Fruit fly (Drosophila melanogaster) whole organism, pupa: Measurements from ENCODE around the gene flfl.
A peak's percentile ranks its signal among the peaks of the same experiment; 100 is the strongest.

ENCODE experiments used
- CG10348 ChIP-seq: fragments of 200-800 bp; sonication (Bioruptor generic); IDR thresholded peaks from 2 replicates; pipeline ENCODE4 v1.3.6; 2022; ENCODE audit warnings: missing biosample characterization, missing genetic modification characterization
- CG12605 ChIP-seq: fragments of 200-800 bp; sonication (Bioruptor generic); IDR thresholded peaks from 2 replicates; pipeline ENCODE4 v1.3.6; 2022; ENCODE audit warnings: missing biosample characterization, missing genetic modification characterization
- CG13204 ChIP-seq: fragments of 200-800 bp; sonication (Bioruptor generic); optimal IDR thresholded peaks from 2 replicates; lab custom pipeline; 2018; ENCODE audit warnings: missing biosample characterization, mild to moderate bottlenecking, missing genetic modification characterization, moderate library complexity
- CG14655 ChIP-seq: fragments of 200-800 bp; sonication (Bioruptor generic); optimal IDR thresholded peaks from 3 replicates; lab custom pipeline; 2017; ENCODE audit warnings: mild to moderate bottlenecking, missing biosample characterization, missing genetic modification reagents, missing genetic modification characterization
- CG15710 ChIP-seq: fragments of 200-800 bp; sonication (Bioruptor generic); optimal IDR thresholded peaks from 2 replicates; lab custom pipeline; 2018; ENCODE audit warnings: missing biosample characterization, mild to moderate bottlenecking, missing genetic modification characterization, moderate library complexity
- CG17806 ChIP-seq: fragments of 200-800 bp; sonication (Bioruptor generic); optimal IDR thresholded peaks from 2 replicates; lab custom pipeline; 2018; ENCODE audit warnings: missing biosample characterization, mild to moderate bottlenecking, missing genetic modification characterization, moderate library complexity
- CG32121 ChIP-seq: fragments of 200-800 bp; sonication (Bioruptor generic); IDR thresholded peaks from 2 replicates; pipeline ENCODE4 v1.3.6; 2022; ENCODE audit warnings: missing biosample characterization, missing genetic modification characterization
- CG34367 ChIP-seq: fragments of 200-800 bp; sonication (Bioruptor generic); optimal IDR thresholded peaks from 2 replicates; lab custom pipeline; 2018; ENCODE audit warnings: missing biosample characterization, mild to moderate bottlenecking, missing genetic modification characterization
- CG4496 ChIP-seq: fragments of 200-800 bp; sonication (Bioruptor generic); IDR thresholded peaks from 3 replicates; pipeline ENCODE4 v1.3.6; 2022; ENCODE audit warnings: missing biosample characterization, missing genetic modification characterization
- CG8159 ChIP-seq: fragments of 200-800 bp; sonication (Bioruptor generic); optimal IDR thresholded peaks from 3 replicates; lab custom pipeline; 2018; ENCODE audit warnings: missing biosample characterization, mild to moderate bottlenecking, missing genetic modification characterization, moderate library complexity
- CG8301 ChIP-seq: fragments of 200-800 bp; sonication (Bioruptor generic); optimal IDR thresholded peaks from 2 replicates; lab custom pipeline; 2018; ENCODE audit warnings: missing biosample characterization, mild to moderate bottlenecking, missing genetic modification characterization
- CG9948 ChIP-seq: fragments of 200-800 bp; sonication (Bioruptor generic); optimal IDR thresholded peaks from 2 replicates; lab custom pipeline; 2018; ENCODE audit warnings: missing biosample characterization, mild to moderate bottlenecking, missing genetic modification characterization, moderate library complexity
- D1 ChIP-seq: fragments of 200-800 bp; sonication (Bioruptor generic); optimal IDR thresholded peaks from 2 replicates; lab custom pipeline; 2018; ENCODE audit warnings: missing biosample characterization, mild to moderate bottlenecking, missing genetic modification characterization, moderate library complexity
- EcR ChIP-seq: fragments of 200-800 bp; sonication (Bioruptor generic); optimal IDR thresholded peaks from 3 replicates; lab custom pipeline; 2019; ENCODE audit warnings: missing biosample characterization, missing genetic modification characterization, mild to moderate bottlenecking, moderate library complexity, missing genetic modification reagents
- Ets98B ChIP-seq: fragments of 200-800 bp; sonication (Bioruptor generic); IDR thresholded peaks from 2 replicates; pipeline ENCODE4 v1.3.6; 2022; ENCODE audit warnings: missing biosample characterization, missing genetic modification characterization
- Pif1A ChIP-seq: fragments of 200-800 bp; sonication (Bioruptor generic); optimal IDR thresholded peaks from 3 replicates; lab custom pipeline; 2016; ENCODE audit warnings: missing biosample characterization, missing genetic modification characterization
- Pif1B ChIP-seq: fragments of 200-800 bp; sonication (Bioruptor generic); optimal IDR thresholded peaks from 3 replicates; lab custom pipeline; 2016; ENCODE audit warnings: missing biosample characterization, missing genetic modification characterization
- Snoo ChIP-seq: fragments of 200-800 bp; sonication (Bioruptor generic); optimal IDR thresholded peaks from 3 replicates; lab custom pipeline; 2017; ENCODE audit warnings: missing biosample characterization, mild to moderate bottlenecking, missing genetic modification characterization, inconsistent platforms
- fd96Ca ChIP-seq: fragments of 200-800 bp; sonication (Bioruptor generic); IDR thresholded peaks from 3 replicates; pipeline ENCODE4 v1.3.6; 2022; ENCODE audit warnings: missing biosample characterization, missing genetic modification characterization
- gl ChIP-seq: fragments of 200-800 bp; sonication (Bioruptor generic); optimal IDR thresholded peaks from 2 replicates; lab custom pipeline; 2018; ENCODE audit warnings: missing biosample characterization, mild to moderate bottlenecking, missing genetic modification characterization
- rn ChIP-seq: fragments of 200-800 bp; sonication (Bioruptor generic); IDR thresholded peaks from 2 replicates; pipeline ENCODE4 v1.3.6; 2022; ENCODE audit warnings: missing biosample characterization, missing genetic modification characterization

The flfl gene

DNA sequence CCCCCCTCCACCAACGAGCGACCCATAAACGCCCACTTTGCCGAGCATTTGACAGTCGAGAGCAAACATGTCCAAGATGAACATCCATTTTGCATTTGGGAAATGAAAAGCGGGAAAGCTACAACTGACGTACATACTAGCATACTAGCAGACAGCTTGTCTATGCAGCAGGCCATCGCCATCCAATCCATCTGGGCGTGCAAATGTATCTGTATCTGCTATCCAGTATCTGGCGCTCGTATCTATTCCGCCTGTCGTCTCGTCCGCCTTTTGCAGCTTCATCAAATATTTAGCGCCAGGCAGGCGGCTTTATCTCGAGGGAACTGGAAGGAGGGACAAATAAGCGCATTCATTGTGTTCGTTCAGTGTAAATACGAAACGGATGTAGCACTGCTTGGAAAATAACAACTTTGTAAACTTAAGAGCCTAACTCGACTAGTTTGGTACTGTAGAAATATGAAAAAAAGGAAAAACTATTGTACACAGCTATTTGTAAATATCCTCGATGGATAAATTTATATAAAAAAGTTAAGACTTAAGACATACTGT is 30.3 kb downstream of the flfl start:
- peak; percentile 9 for TF ChIP-seq Pif1B (GFP tag; lab: Kevin White, UChicago)
- peak; percentile 52 for TF ChIP-seq Ets98B (GFP tag; lab: Robert Waterston, UW)
- TF ChIP-seq gl (tag; lab: Kevin White, UChicago), result peak; percentile 16
- TF ChIP-seq Pif1A (GFP tag; lab: Kevin White, UChicago), result peak; percentile 39
- TF ChIP-seq EcR, result no peak
- no peak for TF ChIP-seq D1
- peak; percentile 45; the same call in 2 of the 3 replicates for TF ChIP-seq CG4496 (GFP tag; lab: Robert Waterston, UW)
- TF ChIP-seq CG8159 (tag; lab: Kevin White, UChicago), result peak; percentile 20
- TF ChIP-seq CG13204, result no peak

- TF ChIP-seq Snoo (tag; lab: Kevin White, UChicago), result no peak
- TF ChIP-seq CG9948, result no peak
- TF ChIP-seq gl (tag; lab: Kevin White, UChicago), result peak; percentile 27
- TF ChIP-seq CG15710, result no peak
- TF ChIP-seq D1, result no peak
- TF ChIP-seq CG14655, result no peak
- TF ChIP-seq CG34367 (tag; lab: Kevin White, UChicago), result no peak
- TF ChIP-seq CG10348 (GFP tag; lab: Robert Waterston, UW), result no peak
- no peak for TF ChIP-seq CG8159 (tag; lab: Kevin White, UChicago)
- TF ChIP-seq CG4496 (GFP tag; lab: Robert Waterston, UW), result peak; percentile 64; the same call in 2 of the 3 replicates
- no peak; the same call in 2 of the 3 replicates for TF ChIP-seq fd96Ca
- peak; percentile 73 for TF ChIP-seq EcR
- peak; percentile 7 for TF ChIP-seq Pif1B (GFP tag; lab: Kevin White, UChicago)
- TF ChIP-seq CG13204, result peak; percentile 65
- TF ChIP-seq CG8301 (tag; lab: Kevin White, UChicago), result no peak
- TF ChIP-seq Pif1A (GFP tag; lab: Kevin White, UChicago), result peak; percentile 63
- peak; percentile 62; the same call in 1 of the 2 replicates for TF ChIP-seq Ets98B (GFP tag; lab: Robert Waterston, UW)
- TF ChIP-seq CG32121, result peak; percentile 50
- no peak; the same call in 1 of the 2 replicates for TF ChIP-seq CG12605 (GFP tag; lab: Robert Waterston, UW)
- TF ChIP-seq rn (GFP tag; lab: Robert Waterston, UW), result no peak
- no peak for TF ChIP-seq CG17806 (tag; lab: Kevin White, UChicago)
These were observed 31.4 kb downstream of the flfl start, which contains the start of gene kmr for dm6 chr3R:13715012-13715673. Gene kmr (plus strand): TSS chr3R:13715207.

- TF ChIP-seq CG8301 (tag; lab: Kevin White, UChicago), result no peak
- TF ChIP-seq CG4496 (GFP tag; lab: Robert Waterston, UW), result no peak
- TF ChIP-seq EcR, result peak; percentile 42
- TF ChIP-seq CG15710, result peak; percentile 52
- TF ChIP-seq D1, result no peak
- peak; percentile 49 for TF ChIP-seq Pif1A (GFP tag; lab: Kevin White, UChicago)
- no peak; the same call in 1 of the 2 replicates for TF ChIP-seq Ets98B (GFP tag; lab: Robert Waterston, UW)
- no peak for TF ChIP-seq CG32121
- peak; percentile 33 for TF ChIP-seq Pif1B (GFP tag; lab: Kevin White, UChicago)
- TF ChIP-seq CG17806 (tag; lab: Kevin White, UChicago), result no peak
- TF ChIP-seq CG14655, result peak; percentile 28
- peak; percentile 60 for TF ChIP-seq CG12605 (GFP tag; lab: Robert Waterston, UW)
- TF ChIP-seq CG8159 (tag; lab: Kevin White, UChicago), result peak; percentile 47
- peak; percentile 46 for TF ChIP-seq CG34367 (tag; lab: Kevin White, UChicago)
- peak; percentile 77 for TF ChIP-seq gl (tag; lab: Kevin White, UChicago)
- TF ChIP-seq CG13204, result peak; percentile 59
These were observed 32.1 kb downstream of the flfl start for dm6 chr3R:13715674-13716454.

DNA sequence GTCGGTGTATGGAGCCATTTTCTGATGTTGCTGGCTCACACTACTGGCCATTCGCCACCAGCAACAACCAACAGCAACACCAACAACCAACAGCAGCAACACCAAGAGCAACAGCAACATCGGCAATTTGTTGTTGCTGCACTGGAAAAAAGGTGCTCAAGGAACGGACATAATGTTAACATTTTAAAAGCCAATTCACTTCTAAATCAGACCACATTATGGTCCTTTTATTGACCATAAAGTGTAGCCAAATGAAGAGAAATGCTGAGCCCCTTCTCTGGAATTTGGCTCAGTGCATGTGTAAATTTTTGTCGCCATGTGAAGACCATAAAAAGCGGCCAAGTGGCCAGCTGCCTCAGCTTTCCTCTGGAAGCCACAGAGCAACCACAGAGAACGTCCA is 33.1 kb downstream of the flfl start:
- TF ChIP-seq CG32121, result peak; percentile 95
- peak; percentile 45 for TF ChIP-seq gl (tag; lab: Kevin White, UChicago)
- TF ChIP-seq fd96Ca, result peak; percentile 96
- TF ChIP-seq CG15710, result peak; percentile 75
- TF ChIP-seq D1, result no peak
- peak; percentile 94 for TF ChIP-seq Pif1B (GFP tag; lab: Kevin White, UChicago)
- peak; percentile 97 for TF ChIP-seq Pif1A (GFP tag; lab: Kevin White, UChicago)
- TF ChIP-seq CG9948, result peak; percentile 66
- no peak for TF ChIP-seq EcR
- peak; percentile 82 for TF ChIP-seq CG12605 (GFP tag; lab: Robert Waterston, UW)
- peak; percentile 88 for TF ChIP-seq CG8301 (tag; lab: Kevin White, UChicago)
- peak; percentile 68 for TF ChIP-seq CG34367 (tag; lab: Kevin White, UChicago)
- peak; percentile 79 for TF ChIP-seq CG10348 (GFP tag; lab: Robert Waterston, UW)
- TF ChIP-seq CG4496 (GFP tag; lab: Robert Waterston, UW), result peak; percentile 96
- peak; percentile 96 for TF ChIP-seq Ets98B (GFP tag; lab: Robert Waterston, UW)
- TF ChIP-seq CG13204, result peak; percentile 52
- peak; percentile 22 for TF ChIP-seq Snoo (tag; lab: Kevin White, UChicago)
- TF ChIP-seq CG8159 (tag; lab: Kevin White, UChicago), result peak; percentile 68
- TF ChIP-seq CG14655, result peak; percentile 89
- TF ChIP-seq CG17806 (tag; lab: Kevin White, UChicago), result peak; percentile 77
- peak; percentile 89 for TF ChIP-seq rn (GFP tag; lab: Robert Waterston, UW)
- TF ChIP-seq, all 21 proteins: peak for 19

- TF ChIP-seq CG8159 (tag; lab: Kevin White, UChicago), result no peak
- TF ChIP-seq CG8301 (tag; lab: Kevin White, UChicago), result no peak
- no peak for TF ChIP-seq rn (GFP tag; lab: Robert Waterston, UW)
- no peak for TF ChIP-seq D1
- no peak for TF ChIP-seq CG17806 (tag; lab: Kevin White, UChicago)
- no peak for TF ChIP-seq fd96Ca
- no peak for TF ChIP-seq CG34367 (tag; lab: Kevin White, UChicago)
- no peak for TF ChIP-seq CG4496 (GFP tag; lab: Robert Waterston, UW)
- no peak for TF ChIP-seq CG13204
- TF ChIP-seq CG14655, result no peak
- TF ChIP-seq CG12605 (GFP tag; lab: Robert Waterston, UW), result no peak
- TF ChIP-seq Pif1B (GFP tag; lab: Kevin White, UChicago), result no peak
- TF ChIP-seq Ets98B (GFP tag; lab: Robert Waterston, UW), result no peak
- TF ChIP-seq CG32121, result no peak
- no peak for TF ChIP-seq CG9948
- no peak for TF ChIP-seq Pif1A (GFP tag; lab: Kevin White, UChicago)
- no peak for TF ChIP-seq EcR
- TF ChIP-seq CG10348 (GFP tag; lab: Robert Waterston, UW), result no peak
These were observed 34.4 kb downstream of the flfl start, which contains the start of gene Ubc87F for dm6 chr3R:13718076-13718475. Gene Ubc87F (minus strand): TSS chr3R:13718176.
